Fruit fly (Drosophila melanogaster) whole organism, embryonic: ENCODE measurements around the gene CG33124.

Source experiments
- Atf-2 ChIP-seq: fragments of 200-800 bp; sonication (Bioruptor generic); optimal IDR thresholded peaks from 2 replicates; lab custom pipeline; 2016; ENCODE audit warnings: missing biosample characterization, missing genetic modification characterization
- Blimp-1 ChIP-seq: fragments of 200-800 bp; sonication (Bioruptor generic); optimal IDR thresholded peaks from 3 replicates; lab custom pipeline; 2018; ENCODE audit warnings: missing biosample characterization, missing genetic modification characterization, mild to moderate bottlenecking, moderate library complexity, missing genetic modification reagents
- CG11247 ChIP-seq: fragments of 200-800 bp; sonication (Bioruptor generic); IDR thresholded peaks from 2 replicates; pipeline ENCODE4 v1.3.6; 2022; ENCODE audit warnings: missing biosample characterization, missing genetic modification characterization
- CG14860 ChIP-seq: fragments of 200-800 bp; sonication (Bioruptor generic); IDR thresholded peaks from 3 replicates; pipeline ENCODE4 v1.3.6; 2022; ENCODE audit warnings: missing biosample characterization, missing genetic modification characterization; ENCODE audit not compliant: partially characterized antibody
- CG1602 ChIP-seq: fragments of 200-800 bp; sonication (Bioruptor generic); optimal IDR thresholded peaks from 3 replicates; lab custom pipeline; 2016; ENCODE audit warnings: missing biosample characterization, missing genetic modification characterization
- CG16813 ChIP-seq: fragments of 200-800 bp; sonication (Bioruptor generic); IDR thresholded peaks from 3 replicates; pipeline ENCODE4 v1.3.6; 2022; ENCODE audit warnings: missing biosample characterization, missing genetic modification characterization; ENCODE audit not compliant: partially characterized antibody
- CG17568 ChIP-seq: fragments of 200-800 bp; sonication (Bioruptor generic); optimal IDR thresholded peaks from 2 replicates; lab custom pipeline; 2018; ENCODE audit warnings: missing biosample characterization, mild to moderate bottlenecking, missing genetic modification characterization, moderate library complexity
- CG17802 ChIP-seq: fragments of 200-800 bp; sonication (Bioruptor generic); optimal IDR thresholded peaks from 2 replicates; lab custom pipeline; 2018; ENCODE audit warnings: missing biosample characterization, mild to moderate bottlenecking, missing genetic modification characterization, moderate library complexity
- CG31224 ChIP-seq: fragments of 200-800 bp; sonication (Bioruptor generic); IDR thresholded peaks from 2 replicates; pipeline ENCODE4 v1.3.6; 2022; ENCODE audit warnings: missing biosample characterization, missing genetic modification characterization
- CG34376 ChIP-seq: fragments of 200-800 bp; sonication (Bioruptor generic); optimal IDR thresholded peaks from 2 replicates; lab custom pipeline; 2018; ENCODE audit warnings: missing biosample characterization, mild to moderate bottlenecking, missing genetic modification characterization
- CG4328 ChIP-seq: fragments of 200-800 bp; sonication (Bioruptor generic); optimal IDR thresholded peaks from 3 replicates; lab custom pipeline; 2017; ENCODE audit warnings: missing biosample characterization, missing genetic modification reagents, missing genetic modification characterization
- CG5953 ChIP-seq: fragments of 200-800 bp; sonication (Bioruptor generic); IDR thresholded peaks from 2 replicates; pipeline ENCODE4 v1.3.6; 2022; ENCODE audit warnings: missing biosample characterization, missing genetic modification characterization
- CG7786 ChIP-seq: fragments of 200-800 bp; sonication (Bioruptor generic); optimal IDR thresholded peaks from 2 replicates; lab custom pipeline; 2016; ENCODE audit warnings: missing biosample characterization, missing genetic modification characterization
- CkIIα-i1 ChIP-seq: fragments of 200-800 bp; sonication (Bioruptor generic); IDR thresholded peaks from 2 replicates; pipeline ENCODE4 v1.3.6; 2022; ENCODE audit warnings: missing biosample characterization, missing genetic modification characterization
- Dbx ChIP-seq: fragments of 200-800 bp; sonication (Bioruptor generic); IDR thresholded peaks from 3 replicates; pipeline ENCODE4 v1.3.6; 2022; ENCODE audit warnings: missing biosample characterization, missing genetic modification characterization
- Dek ChIP-seq: fragments of 200-800 bp; sonication (Bioruptor generic); optimal IDR thresholded peaks from 3 replicates; lab custom pipeline; 2019; ENCODE audit warnings: missing biosample characterization, mild to moderate bottlenecking, missing genetic modification characterization, moderate library complexity
- Dfd ChIP-seq, 2 experiments: fragments of >200 bp; optimal IDR thresholded peaks; 2 replicates each; lab custom pipeline; 2017; ENCODE audit warnings: missing biosample characterization in 2 of 2, missing genetic modification characterization in 2 of 2
- ERR ChIP-seq: fragments of 200-800 bp; sonication (Bioruptor generic); optimal IDR thresholded peaks from 2 replicates; lab custom pipeline; 2016; ENCODE audit warnings: missing biosample characterization, missing genetic modification characterization
- Fer1 ChIP-seq: fragments of 200-800 bp; sonication (Bioruptor generic); optimal IDR thresholded peaks from 2 replicates; lab custom pipeline; 2017; ENCODE audit warnings: missing biosample characterization, mild to moderate bottlenecking, missing genetic modification characterization
- Hsf ChIP-seq: fragments of 200-800 bp; sonication (Bioruptor generic); optimal IDR thresholded peaks from 3 replicates; lab custom pipeline; 2016; ENCODE audit warnings: missing biosample characterization, missing genetic modification characterization
- Kr ChIP-seq: fragments of 200-800 bp; sonication (Bioruptor generic); optimal IDR thresholded peaks from 2 replicates; lab custom pipeline; 2017; ENCODE audit warnings: missing biosample characterization, mild to moderate bottlenecking, missing genetic modification characterization
- Lhr ChIP-seq: fragments of 200-800 bp; sonication (Bioruptor generic); optimal IDR thresholded peaks from 3 replicates; lab custom pipeline; 2017; ENCODE audit warnings: mild to moderate bottlenecking, missing biosample characterization, missing genetic modification reagents, missing genetic modification characterization
- Lpt ChIP-seq: fragments of >200 bp; optimal IDR thresholded peaks from 2 replicates; lab custom pipeline; 2018; ENCODE audit warnings: missing biosample characterization, missing genetic modification characterization
- Med ChIP-seq: fragments of 200-800 bp; sonication (Bioruptor generic); peaks from one replicate; lab custom pipeline; 2016; ENCODE audit warnings: missing biosample characterization, missing genetic modification characterization, mild to moderate bottlenecking, inconsistent platforms, moderate library complexity
- Mes4 ChIP-seq: fragments of 200-800 bp; sonication (Bioruptor generic); optimal IDR thresholded peaks from 2 replicates; lab custom pipeline; 2016; ENCODE audit warnings: missing biosample characterization, missing genetic modification characterization
- NC2α ChIP-seq: fragments of 200-800 bp; sonication (Bioruptor generic); optimal IDR thresholded peaks from 2 replicates; lab custom pipeline; 2016; ENCODE audit warnings: missing biosample characterization, missing genetic modification characterization
- Stat92E ChIP-seq, 3 experiments: fragments of >200 bp in 2 of 3; fragments of 200-800 bp in 1 of 3; sonication (Bioruptor generic) in 1 of 3; optimal IDR thresholded peaks; 2 replicates each; lab custom pipeline; 2017 to 2019; ENCODE audit warnings: missing biosample characterization in 3 of 3, missing genetic modification characterization in 3 of 3, mild to moderate bottlenecking in 1 of 3, moderate library complexity in 1 of 3
- Vsx1 ChIP-seq: fragments of 200-800 bp; sonication (Bioruptor generic); optimal IDR thresholded peaks from 2 replicates; lab custom pipeline; 2017; ENCODE audit warnings: missing biosample characterization, mild to moderate bottlenecking, missing genetic modification characterization, missing genetic modification reagents
- ato ChIP-seq: fragments of 200-800 bp; sonication (Bioruptor generic); IDR thresholded peaks from 2 replicates; pipeline ENCODE4 v1.3.6; 2022; ENCODE audit warnings: missing biosample characterization, missing genetic modification characterization; ENCODE audit not compliant: partially characterized antibody
- bigmax ChIP-seq: fragments of 200-800 bp; sonication (Bioruptor generic); optimal IDR thresholded peaks from 2 replicates; lab custom pipeline; 2018; ENCODE audit warnings: missing biosample characterization, mild to moderate bottlenecking, missing genetic modification characterization
- bsh ChIP-seq, 2 experiments: fragments of 200-800 bp; sonication (Bioruptor generic); optimal IDR thresholded peaks; 2 replicates each; lab custom pipeline; 2017 to 2018; ENCODE audit warnings: mild to moderate bottlenecking in 2 of 2, missing biosample characterization in 2 of 2, missing genetic modification characterization in 2 of 2, moderate library complexity in 1 of 2
- chm ChIP-seq: fragments of 200-800 bp; sonication (Bioruptor generic); IDR thresholded peaks from 2 replicates; pipeline ENCODE4 v1.3.6; 2022; ENCODE audit warnings: missing biosample characterization, missing genetic modification characterization
- fd3F ChIP-seq: fragments of 200-800 bp; sonication (Bioruptor generic); optimal IDR thresholded peaks from 2 replicates; lab custom pipeline; 2018; ENCODE audit warnings: missing biosample characterization, mild to moderate bottlenecking, missing genetic modification characterization, moderate library complexity
- gce ChIP-seq: fragments of 200-800 bp; sonication (Bioruptor generic); IDR thresholded peaks from 3 replicates; pipeline ENCODE4 v1.3.6; 2022; ENCODE audit warnings: missing biosample characterization, missing genetic modification characterization
- gem ChIP-seq: fragments of 200-800 bp; sonication (Bioruptor generic); optimal IDR thresholded peaks from 2 replicates; lab custom pipeline; 2019; ENCODE audit warnings: missing biosample characterization, mild to moderate bottlenecking, missing genetic modification characterization, moderate library complexity
- h ChIP-seq: fragments of >200 bp; optimal IDR thresholded peaks from 2 replicates; lab custom pipeline; 2017
- jigr1 ChIP-seq: fragments of 200-800 bp; sonication (Bioruptor generic); IDR thresholded peaks from 3 replicates; pipeline ENCODE4 v1.3.6; 2022; ENCODE audit warnings: missing biosample characterization, missing genetic modification characterization
- lbe ChIP-seq: fragments of 200-800 bp; sonication (Bioruptor generic); optimal IDR thresholded peaks from 2 replicates; lab custom pipeline; 2016; ENCODE audit warnings: missing biosample characterization, mild to moderate bottlenecking, missing genetic modification characterization
- mld ChIP-seq: fragments of 200-800 bp; sonication (Bioruptor generic); IDR thresholded peaks from 3 replicates; pipeline ENCODE4 v1.3.6; 2022; ENCODE audit warnings: missing biosample characterization, missing genetic modification characterization; ENCODE audit not compliant: partially characterized antibody
- pan ChIP-seq, 4 experiments: fragments of >200 bp in 3 of 4; fragments of 200-800 bp in 1 of 4; sonication (Bioruptor generic) in 1 of 4; optimal IDR thresholded peaks in 3 of 4; IDR thresholded peaks in 1 of 4; 2 replicates each; pipeline versions ENCODE4 v1.3.6 to Lab custom; 2017 to 2022; ENCODE audit warnings: missing biosample characterization in 2 of 4, missing genetic modification characterization in 2 of 4, mixed read lengths in 1 of 4
- salm ChIP-seq: fragments of 200-800 bp; sonication (Bioruptor generic); optimal IDR thresholded peaks from 2 replicates; lab custom pipeline; 2018; ENCODE audit warnings: missing biosample characterization, mild to moderate bottlenecking, missing genetic modification characterization
- sim ChIP-seq: fragments of 200-800 bp; sonication (Bioruptor generic); IDR thresholded peaks from 2 replicates; pipeline ENCODE4 v1.3.6; 2022; ENCODE audit warnings: missing biosample characterization, missing genetic modification characterization
- sima ChIP-seq: fragments of 200-800 bp; sonication (Bioruptor generic); optimal IDR thresholded peaks from 2 replicates; lab custom pipeline; 2016; ENCODE audit warnings: missing biosample characterization, missing genetic modification characterization
- tio ChIP-seq: fragments of 200-800 bp; sonication (Bioruptor generic); optimal IDR thresholded peaks from 2 replicates; lab custom pipeline; 2017; ENCODE audit warnings: missing biosample characterization, missing genetic modification characterization, inconsistent platforms
- tna ChIP-seq: fragments of 200-800 bp; sonication (Bioruptor generic); IDR thresholded peaks from 2 replicates; pipeline ENCODE4 v1.3.6; 2022; ENCODE audit warnings: missing biosample characterization, missing genetic modification characterization; ENCODE audit not compliant: partially characterized antibody
- toy ChIP-seq: fragments of 200-800 bp; sonication (Bioruptor generic); IDR thresholded peaks from 2 replicates; pipeline ENCODE4 v1.3.6; 2022; ENCODE audit warnings: missing biosample characterization, missing genetic modification characterization
- trh ChIP-seq: fragments of 200-800 bp; sonication (Bioruptor generic); optimal IDR thresholded peaks from 2 replicates; lab custom pipeline; 2016; ENCODE audit warnings: missing biosample characterization, missing genetic modification characterization
- vfl ChIP-seq: fragments of 200-800 bp; sonication (Bioruptor generic); optimal IDR thresholded peaks from 2 replicates; lab custom pipeline; 2016; ENCODE audit warnings: missing biosample characterization, missing genetic modification characterization

Gene CG33124

DNA sequence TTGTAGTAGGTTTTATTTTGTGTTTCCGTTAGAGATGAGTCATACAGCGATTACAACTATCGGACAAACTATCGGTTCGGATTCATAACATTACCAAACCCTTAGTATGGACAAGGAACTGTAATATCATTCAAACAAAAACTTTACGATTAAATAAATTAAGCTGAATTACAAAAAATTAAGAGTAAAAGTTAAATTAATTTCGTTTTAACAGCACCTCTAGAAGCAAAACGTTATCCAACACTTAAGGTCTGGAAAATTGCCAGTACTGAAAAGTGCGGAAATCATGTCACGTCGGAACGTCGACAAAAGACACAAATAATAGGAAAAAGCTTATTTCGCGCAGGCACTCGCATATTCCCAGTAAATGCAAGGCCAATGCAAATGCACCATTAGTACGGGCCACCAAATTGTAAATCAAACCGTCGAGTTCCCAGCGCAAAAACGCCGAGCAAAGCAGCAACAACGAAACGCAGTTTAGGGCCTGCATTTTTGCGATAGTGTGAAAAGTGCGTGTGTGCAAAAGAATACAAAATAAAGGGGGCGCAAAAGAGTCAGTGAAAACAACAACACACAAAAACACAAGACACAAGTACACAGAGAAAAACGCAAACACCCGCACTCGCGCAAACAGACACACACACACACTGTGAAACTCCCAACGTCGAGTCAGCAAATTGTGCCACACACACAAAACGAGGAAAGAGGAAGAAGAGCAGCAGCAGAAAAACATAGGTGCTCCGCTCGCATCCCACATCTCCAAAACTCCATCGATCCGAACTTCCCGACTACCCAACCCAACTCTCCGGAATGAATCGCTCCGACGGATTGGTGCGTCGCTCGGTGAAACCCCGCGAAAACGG lies 17.6 kb upstream of the CG33124 start, which contains the start of the genes CG15387 and sau (continued):
- TF ChIP-seq mld (GFP tag; lab: Robert Waterston, UW), result peak; percentile 90
- peak; percentile 72 for TF ChIP-seq ato (GFP tag; lab: Robert Waterston, UW)
- peak; percentile 85 for TF ChIP-seq Mes4 (GFP tag; lab: Kevin White, UChicago)
- TF ChIP-seq Med (GFP tag; lab: Kevin White, UChicago), result peak; percentile 99
- peak; percentile 91 for TF ChIP-seq gem (tag; lab: Kevin White, UChicago)
- TF ChIP-seq Dek (tag; lab: Kevin White, UChicago), result peak; percentile 76
- TF ChIP-seq bsh (GFP tag; optimal IDR thresholded peaks at IDR 0.05; lab: Kevin White, UChicago), result peak; percentile 36 to 87
- peak; percentile 88 for TF ChIP-seq CG4328 (GFP tag; lab: Kevin White, UChicago)
- TF ChIP-seq sim (GFP tag; lab: Robert Waterston, UW), result no peak
- TF ChIP-seq h (lab: Kevin White, UChicago), result no peak
- TF ChIP-seq CG31224 (GFP tag; lab: Robert Waterston, UW), result peak; percentile 79
- peak; percentile 93 for TF ChIP-seq Hsf (GFP tag; lab: Kevin White, UChicago)
- TF ChIP-seq CG7786, result peak; percentile 91
- TF ChIP-seq NC2α (GFP tag; lab: Kevin White, UChicago), result peak; percentile 81
- TF ChIP-seq pan (optimal IDR thresholded peaks at IDR 0.05; lab: Kevin White, UChicago), result no peak
- TF ChIP-seq pan (GFP tag; optimal IDR thresholded peaks at IDR 0.05 in 1 of 2, IDR thresholded peaks at IDR 0.05 in 1 of 2), result peak in 1 of 2 experiments; percentile 87
- TF ChIP-seq fd3F (GFP tag; lab: Kevin White, UChicago), result peak; percentile 72
- TF ChIP-seq lbe (GFP tag; lab: Kevin White, UChicago), result peak; percentile 90
- no peak for TF ChIP-seq Dfd (GFP tag; optimal IDR thresholded peaks at IDR 0.05; lab: Kevin White, UChicago)
- peak; percentile 82 for TF ChIP-seq chm
- peak; percentile 86 for TF ChIP-seq vfl (GFP tag; lab: Kevin White, UChicago)
- no peak for TF ChIP-seq Stat92E (GFP tag; optimal IDR thresholded peaks at IDR 0.05; lab: Kevin White, UChicago)
- peak; percentile 48; the same call in 1 of the 3 replicates for TF ChIP-seq gce
- TF ChIP-seq bigmax (GFP tag; lab: Kevin White, UChicago), result no peak
- no peak for TF ChIP-seq jigr1 (GFP tag; lab: Robert Waterston, UW)
- peak; percentile 94 for TF ChIP-seq CG16813 (GFP tag; lab: Robert Waterston, UW)
- no peak for TF ChIP-seq Kr (GFP tag; lab: Kevin White, UChicago)
- TF ChIP-seq CG5953, result peak; percentile 79
- peak; percentile 91 for TF ChIP-seq Atf-2 (GFP tag; lab: Kevin White, UChicago)
- TF ChIP-seq Vsx1 (GFP tag; lab: Kevin White, UChicago), result peak; percentile 76
- peak; percentile 89 for TF ChIP-seq CG14860 (GFP tag; lab: Robert Waterston, UW)
- peak; percentile 81 for TF ChIP-seq tio (GFP tag; lab: Kevin White, UChicago)
- peak; percentile 76 for TF ChIP-seq Lhr (GFP tag; lab: Kevin White, UChicago)
- peak; percentile 80 for TF ChIP-seq ERR (GFP tag; lab: Kevin White, UChicago)
- TF ChIP-seq Lpt, result no peak
- peak; percentile 87 for TF ChIP-seq Fer1 (GFP tag; lab: Kevin White, UChicago)
- TF ChIP-seq sima (GFP tag; lab: Kevin White, UChicago), result peak; percentile 56
- TF ChIP-seq CG11247, result peak; percentile 78
- peak; percentile 80 for TF ChIP-seq Blimp-1
- peak; percentile 58 for TF ChIP-seq salm
- peak; percentile 65; the same call in 1 of the 2 replicates for TF ChIP-seq toy (GFP tag; lab: Robert Waterston, UW)
- TF ChIP-seq tna (GFP tag; lab: Robert Waterston, UW), result peak; percentile 72; the same call in 1 of the 2 replicates
- TF ChIP-seq CG34376 (GFP tag; lab: Kevin White, UChicago), result peak; percentile 77
- TF ChIP-seq CG17568 (GFP tag; lab: Kevin White, UChicago), result peak; percentile 76
- peak; percentile 66 for TF ChIP-seq CG17802 (tag; lab: Kevin White, UChicago)
- TF ChIP-seq trh (GFP tag; lab: Kevin White, UChicago), result peak; percentile 41
- TF ChIP-seq CkIIα-i1 (GFP tag; lab: Robert Waterston, UW), result no peak
- peak; percentile 91 for TF ChIP-seq CG1602 (GFP tag; lab: Kevin White, UChicago)
- peak; percentile 84 for TF ChIP-seq Dbx (GFP tag; lab: Robert Waterston, UW)
